Worm (Caenorhabditis elegans) whole organism, L4 larva: Measurements from ENCODE around the gene F32H5.3.

Experiments used
- F10B5.3 ChIP-seq: sonication (generic microtip); optimal IDR thresholded peaks from 2 replicates; lab custom pipeline; 2016; ENCODE audit warnings: mild to moderate bottlenecking, missing genetic modification characterization, missing compliant biosample characterization
- F49E8.2 ChIP-seq: sonication (generic microtip); optimal IDR thresholded peaks from 2 replicates; lab custom pipeline; 2016; ENCODE audit warnings: missing compliant biosample characterization, mild to moderate bottlenecking, missing genetic modification characterization, borderline replicate concordance
- ceh-62 ChIP-seq: sonication (generic microtip); optimal IDR thresholded peaks from 2 replicates; lab custom pipeline; 2017; ENCODE audit warnings: missing biosample characterization, missing genetic modification characterization
- ces-1 ChIP-seq: fragments of 150-350 bp; sonication (generic microtip); optimal IDR thresholded peaks from 4 replicates; lab custom pipeline; 2014; ENCODE audit warnings: missing biosample characterization, missing genetic modification reagents, missing genetic modification characterization
- dpl-1 ChIP-seq: fragments of 150-350 bp; optimal IDR thresholded peaks from 2 replicates; lab custom pipeline; 2014; ENCODE audit warnings: missing biosample characterization, missing genetic modification reagents, missing genetic modification characterization
- lin-1 ChIP-seq: fragments of 200-800 bp; sonication (Bioruptor generic); IDR thresholded peaks from 2 replicates; pipeline ENCODE4 v1.3.6; 2022; ENCODE audit warnings: missing genetic modification reagents, missing genetic modification characterization, missing compliant biosample characterization
- lin-15B ChIP-seq: fragments of 150-350 bp; sonication (generic microtip); optimal IDR thresholded peaks from 3 replicates; lab custom pipeline; 2014; ENCODE audit warnings: missing biosample characterization, missing genetic modification characterization
- lin-39 ChIP-seq: fragments of 150-350 bp; optimal IDR thresholded peaks from 2 replicates; lab custom pipeline; 2014; ENCODE audit warnings: missing biosample characterization, missing genetic modification reagents, missing genetic modification characterization
- mdl-1 ChIP-seq, 2 experiments: fragments of 150-350 bp in 1 of 2; sonication (generic microtip) in 1 of 2; optimal IDR thresholded peaks; 2 replicates each; lab custom pipeline; 2014 to 2017; ENCODE audit warnings: missing biosample characterization in 2 of 2, missing genetic modification characterization in 2 of 2
- zip-2 ChIP-seq: fragments of 150-350 bp; optimal IDR thresholded peaks from 2 replicates; lab custom pipeline; 2014; ENCODE audit warnings: missing biosample characterization, missing genetic modification characterization

- no peak for TF ChIP-seq lin-39
- no peak for TF ChIP-seq dpl-1 (GFP tag; lab: Kevin White, UChicago)
- no peak for TF ChIP-seq F10B5.3 (tag; lab: Kevin White, UChicago)
- TF ChIP-seq F49E8.2 (tag; lab: Kevin White, UChicago), result no peak
- no peak for TF ChIP-seq lin-1
- no peak for TF ChIP-seq ceh-62 (tag; lab: Kevin White, UChicago)
- TF ChIP-seq ces-1, result no peak
- no peak for TF ChIP-seq mdl-1 (tag; optimal IDR thresholded peaks at IDR 0.05; lab: Kevin White, UChicago)
- TF ChIP-seq zip-2 (tag; lab: Kevin White, UChicago), result no peak
- no peak for TF ChIP-seq lin-15B (tag; lab: Kevin White, UChicago)
Measured at ce11 chrV:13387472-13387871, 28.3 kb downstream of the F32H5.3 start.
